Fruit fly (Drosophila melanogaster) whole organism, wandering third instar larva: Measurements from ENCODE around the gene CG33941.

Experiments used
- Abd-B ChIP-seq: fragments of >200 bp; optimal IDR thresholded peaks from 2 replicates; lab custom pipeline; 2017; ENCODE audit warnings: missing biosample characterization, missing genetic modification characterization
- CG32264 ChIP-seq: fragments of 200-800 bp; sonication (Bioruptor generic); optimal IDR thresholded peaks from 2 replicates; lab custom pipeline; 2016; ENCODE audit warnings: missing biosample characterization, missing genetic modification characterization
- CG9705 ChIP-seq: fragments of 200-800 bp; sonication (Bioruptor generic); optimal IDR thresholded peaks from 2 replicates; lab custom pipeline; 2018; ENCODE audit warnings: missing biosample characterization, mild to moderate bottlenecking, missing genetic modification characterization
- CrebA ChIP-seq: fragments of 200-800 bp; sonication (Bioruptor generic); optimal IDR thresholded peaks from 2 replicates; lab custom pipeline; 2016; ENCODE audit warnings: missing biosample characterization, mild to moderate bottlenecking, missing genetic modification characterization, borderline replicate concordance
- Dif ChIP-seq: fragments of 200-275, 200-300 bp; sonication (Bioruptor generic); optimal IDR thresholded peaks from 2 replicates; lab custom pipeline; 2018; ENCODE audit warnings: missing biosample characterization, missing genetic modification characterization; ENCODE audit not compliant: partially characterized antibody
- GATAd ChIP-seq: sonication (Bioruptor generic); optimal IDR thresholded peaks from 2 replicates; lab custom pipeline; 2016; ENCODE audit warnings: missing biosample characterization, missing genetic modification characterization
- HLH106 ChIP-seq: fragments of 200-800 bp; optimal IDR thresholded peaks from 3 replicates; lab custom pipeline; 2019; ENCODE audit warnings: missing biosample characterization, mild to moderate bottlenecking, missing genetic modification characterization, moderate library complexity
- Hnf4 ChIP-seq: fragments of 200-800 bp; sonication (Bioruptor generic); optimal IDR thresholded peaks from 2 replicates; lab custom pipeline; 2016; ENCODE audit warnings: missing biosample characterization, mild to moderate bottlenecking, missing genetic modification characterization
- Hr78 ChIP-seq: fragments of >200 bp; optimal IDR thresholded peaks from 2 replicates; lab custom pipeline; 2017; ENCODE audit warnings: missing biosample characterization, missing genetic modification characterization
- Hr83 ChIP-seq: fragments of 200-300 bp; sonication (Bioruptor generic); optimal IDR thresholded peaks from 2 replicates; lab custom pipeline; 2016; ENCODE audit warnings: missing biosample characterization, mild to moderate bottlenecking, missing genetic modification characterization, moderate library complexity; ENCODE audit not compliant: poor library complexity, severe bottlenecking
- Jra ChIP-seq: sonication (Bioruptor generic); optimal IDR thresholded peaks from 2 replicates; lab custom pipeline; 2016; ENCODE audit warnings: missing biosample characterization, missing genetic modification characterization
- Mio ChIP-seq: sonication (Bioruptor generic); optimal IDR thresholded peaks from 2 replicates; lab custom pipeline; 2016; ENCODE audit warnings: missing biosample characterization, missing genetic modification characterization
- Myc ChIP-seq: fragments of >200 bp; optimal IDR thresholded peaks from 2 replicates; lab custom pipeline; 2017
- N ChIP-seq: fragments of >200 bp; optimal IDR thresholded peaks from 2 replicates; lab custom pipeline; 2018; ENCODE audit warnings: missing biosample characterization, missing external identifiers, missing genetic modification characterization
- OdsH ChIP-seq: fragments of 200-800 bp; sonication (Bioruptor generic); optimal IDR thresholded peaks from 2 replicates; lab custom pipeline; 2016; ENCODE audit warnings: missing biosample characterization, mild to moderate bottlenecking, missing genetic modification characterization
- Rel ChIP-seq, 2 experiments: fragments of 200-800 bp; sonication (Bioruptor generic) in 1 of 2; optimal IDR thresholded peaks; 2 replicates in 1 of 2; 3 replicates in 1 of 2; lab custom pipeline; 2016 to 2019; ENCODE audit warnings: mild to moderate bottlenecking in 2 of 2, missing biosample characterization in 2 of 2, missing genetic modification characterization in 2 of 2, moderate library complexity in 1 of 2
- Sp1 ChIP-seq: fragments of 200-800 bp; sonication (Bioruptor generic); optimal IDR thresholded peaks from 3 replicates; lab custom pipeline; 2019; ENCODE audit warnings: missing biosample characterization, mild to moderate bottlenecking, missing genetic modification characterization, moderate library complexity
- Vsx2 ChIP-seq: fragments of 200-300, 225-300 bp; sonication (Bioruptor generic); optimal IDR thresholded peaks from 2 replicates; lab custom pipeline; 2018; ENCODE audit warnings: missing biosample characterization, missing genetic modification characterization; ENCODE audit not compliant: partially characterized antibody
- brk ChIP-seq: fragments of 200-800 bp; sonication (Bioruptor generic); optimal IDR thresholded peaks from 2 replicates; lab custom pipeline; 2016; ENCODE audit warnings: missing biosample characterization, mild to moderate bottlenecking, missing genetic modification characterization
- dl ChIP-seq, 2 experiments: fragments of 175-275, 200-275 bp in 1 of 2; fragments of 200-275 bp in 1 of 2; sonication (Bioruptor generic); optimal IDR thresholded peaks; lab custom pipeline; 2018; ENCODE audit warnings: mild to moderate bottlenecking in 2 of 2, missing biosample characterization in 2 of 2, missing genetic modification characterization in 2 of 2, moderate library complexity in 2 of 2; ENCODE audit not compliant: partially characterized antibody in 2 of 2, insufficient read depth in 1 of 2
- dmrt93B ChIP-seq: fragments of 200-800 bp; sonication (Bioruptor generic); optimal IDR thresholded peaks from 2 replicates; lab custom pipeline; 2018; ENCODE audit warnings: missing biosample characterization, mild to moderate bottlenecking, missing genetic modification characterization
- dsf ChIP-seq: sonication (Bioruptor generic); optimal IDR thresholded peaks from 2 replicates; lab custom pipeline; 2016; ENCODE audit warnings: missing biosample characterization, missing genetic modification characterization, borderline replicate concordance
- ey ChIP-seq: fragments of 200-800 bp; sonication (Bioruptor generic); optimal IDR thresholded peaks from 2 replicates; lab custom pipeline; 2016; ENCODE audit warnings: missing biosample characterization, missing genetic modification characterization
- foxo ChIP-seq, 2 experiments: fragments of 200-800 bp; sonication (Bioruptor generic); optimal IDR thresholded peaks; 2 replicates in 1 of 2; 3 replicates in 1 of 2; lab custom pipeline; 2016 to 2017; ENCODE audit warnings: missing biosample characterization in 2 of 2, missing genetic modification characterization in 2 of 2
- fru ChIP-seq: fragments of 200-800 bp; sonication (Bioruptor generic); optimal IDR thresholded peaks from 3 replicates; lab custom pipeline; 2016; ENCODE audit warnings: missing biosample characterization, mild to moderate bottlenecking, missing genetic modification characterization
- h ChIP-seq: fragments of 200-800 bp; sonication (Bioruptor generic); optimal IDR thresholded peaks from 3 replicates; lab custom pipeline; 2016; ENCODE audit warnings: missing biosample characterization, mild to moderate bottlenecking, missing genetic modification characterization
- jim ChIP-seq: fragments of 175-275, 200-325 bp; sonication (Bioruptor generic); optimal IDR thresholded peaks from 2 replicates; lab custom pipeline; 2016; ENCODE audit warnings: missing biosample characterization, mild to moderate bottlenecking, missing genetic modification characterization
- lola ChIP-seq: fragments of >200 bp; optimal IDR thresholded peaks from 2 replicates; lab custom pipeline; 2017; ENCODE audit warnings: missing biosample characterization, missing genetic modification characterization
- pan ChIP-seq: fragments of >200 bp; optimal IDR thresholded peaks from 2 replicates; lab custom pipeline; 2017
- psq ChIP-seq: fragments of 200-800 bp; sonication (Bioruptor generic); optimal IDR thresholded peaks from 3 replicates; lab custom pipeline; 2017; ENCODE audit warnings: missing biosample characterization, mild to moderate bottlenecking, missing genetic modification characterization, moderate library complexity
- rgr ChIP-seq: fragments of 200-800 bp; sonication (Bioruptor generic); optimal IDR thresholded peaks from 3 replicates; lab custom pipeline; 2016; ENCODE audit warnings: missing biosample characterization, mild to moderate bottlenecking, missing genetic modification characterization
- sage ChIP-seq: fragments of 200-800 bp; sonication (Bioruptor generic); optimal IDR thresholded peaks from 2 replicates; lab custom pipeline; 2016; ENCODE audit warnings: missing biosample characterization, mild to moderate bottlenecking, missing genetic modification characterization
- sv ChIP-seq: fragments of 200-800 bp; sonication (Bioruptor generic); optimal IDR thresholded peaks from 3 replicates; lab custom pipeline; 2016; ENCODE audit warnings: missing biosample characterization, missing genetic modification characterization
- tai ChIP-seq: sonication (Bioruptor generic); optimal IDR thresholded peaks from 2 replicates; lab custom pipeline; 2016; ENCODE audit warnings: missing biosample characterization, missing genetic modification characterization
- usp ChIP-seq: fragments of >200 bp; optimal IDR thresholded peaks from 2 replicates; lab custom pipeline; 2017; ENCODE audit warnings: missing biosample characterization, missing genetic modification characterization
- woc ChIP-seq: sonication (Bioruptor generic); optimal IDR thresholded peaks from 2 replicates; lab custom pipeline; 2016; ENCODE audit warnings: missing biosample characterization, mild to moderate bottlenecking, missing genetic modification characterization

CG33941 gene

DNA sequence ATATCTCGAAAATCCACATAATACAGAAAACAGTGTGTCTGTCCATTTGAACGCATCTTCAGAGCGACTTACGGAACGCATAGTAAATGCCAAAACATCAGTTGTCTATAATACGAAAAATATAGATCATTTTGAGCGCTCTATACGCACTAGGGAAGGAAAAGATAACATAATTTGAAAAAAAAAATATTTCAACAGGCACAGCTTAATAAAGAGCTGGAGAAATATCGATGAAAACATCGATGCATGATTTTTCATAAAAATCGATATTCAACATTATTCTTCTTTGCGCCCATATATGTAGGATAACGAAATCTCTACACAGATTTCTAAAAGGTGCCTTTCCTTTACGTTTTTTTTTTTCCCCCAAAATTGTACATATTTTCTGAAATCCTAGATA, 14.4 kb downstream of the CG33941 start:
- TF ChIP-seq tai (GFP tag; lab: Kevin White, UChicago) (peak; percentile 1), CG9705 (GFP tag; lab: Kevin White, UChicago) (no peak), dsf (GFP tag; lab: Kevin White, UChicago) (peak; percentile 7), N (GFP tag; lab: Kevin White, UChicago) (no peak)
- TF ChIP-seq, all 38 proteins: peak for 2

DNA sequence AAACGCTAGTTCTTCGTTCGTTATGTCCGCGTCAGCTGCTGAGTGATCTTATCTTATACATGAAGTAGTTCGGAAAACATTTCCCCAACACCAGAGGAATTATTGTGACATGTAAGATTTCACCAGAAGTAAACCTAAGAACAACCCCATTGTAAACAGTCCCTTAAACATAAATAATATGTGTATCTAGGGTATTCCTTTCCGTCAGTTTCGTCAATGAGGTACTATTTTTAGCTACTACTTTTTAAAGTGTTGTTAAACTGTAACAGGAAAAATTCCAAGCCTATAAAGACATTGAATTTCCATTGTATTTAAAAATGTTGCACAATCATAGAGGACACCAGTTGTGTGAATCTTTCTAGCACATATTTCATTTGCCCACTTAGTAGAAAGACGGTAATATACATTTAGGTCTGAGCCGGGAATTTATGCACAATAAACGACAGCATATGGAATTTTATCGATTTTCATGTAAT, 15.4 kb downstream of the CG33941 start:
- TF ChIP-seq CG32264 (GFP tag; lab: Kevin White, UChicago) = no peak
- TF ChIP-seq ey (GFP tag; lab: Kevin White, UChicago) = peak; percentile 19
- TF ChIP-seq Jra (GFP tag; lab: Kevin White, UChicago) = no peak
- peak; percentile 54 for TF ChIP-seq woc
- TF ChIP-seq Hnf4 (GFP tag; lab: Kevin White, UChicago) = no peak

DNA sequence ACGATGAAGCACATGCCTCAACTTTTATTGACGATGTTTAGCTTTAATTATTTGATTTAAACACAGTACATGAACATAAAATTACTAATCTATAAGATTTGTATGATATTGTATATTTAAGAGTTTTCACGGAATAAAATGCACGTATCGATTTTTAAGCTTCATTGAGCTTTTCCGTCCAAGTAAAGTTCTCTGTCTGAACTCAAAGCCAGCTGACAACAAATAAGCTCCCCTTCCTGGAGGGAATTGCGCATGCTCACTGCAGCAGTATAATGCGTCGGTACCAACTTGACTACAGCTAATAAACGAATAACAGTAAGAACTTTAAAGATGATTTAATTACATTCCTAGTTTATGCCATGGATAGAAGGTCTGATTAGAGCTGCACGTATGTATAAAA, 16.3 kb downstream of the CG33941 start:
- TF ChIP-seq dsf (GFP tag; lab: Kevin White, UChicago) = no peak
- no peak for TF ChIP-seq Mio
- TF ChIP-seq fru (GFP tag; lab: Kevin White, UChicago) = no peak
- TF ChIP-seq ey (GFP tag; lab: Kevin White, UChicago) = no peak
- no peak for TF ChIP-seq CG32264 (GFP tag; lab: Kevin White, UChicago)
- TF ChIP-seq Jra (GFP tag; lab: Kevin White, UChicago) = no peak
- no peak for TF ChIP-seq GATAd (GFP tag; lab: Kevin White, UChicago)
- TF ChIP-seq Hr78 (GFP tag; lab: Kevin White, UChicago) = no peak

DNA sequence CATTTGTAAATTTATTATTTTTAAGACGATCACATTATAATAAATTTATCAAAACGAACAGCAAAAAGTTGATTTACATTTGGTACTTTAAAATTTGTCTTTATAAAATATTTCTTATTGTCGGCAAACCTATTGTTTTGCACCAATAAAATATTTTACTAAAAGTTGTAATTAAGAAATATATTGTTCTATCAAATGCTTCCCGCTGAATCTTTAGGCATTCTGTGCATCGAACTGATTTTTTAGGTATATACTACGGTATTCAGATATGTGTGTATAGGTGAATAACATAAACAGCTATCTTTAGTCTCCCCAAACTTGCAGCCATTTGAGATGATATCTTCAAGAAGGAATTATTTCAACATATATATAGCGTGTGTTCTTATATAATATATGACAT, 18.5 kb downstream of the CG33941 start:
- TF ChIP-seq ey (GFP tag; lab: Kevin White, UChicago) (no peak), brk (GFP tag; lab: Kevin White, UChicago) (no peak), Dif (GFP tag; lab: Kevin White, UChicago) (no peak), Sp1 (GFP tag; lab: Kevin White, UChicago) (no peak), CrebA (GFP tag; lab: Kevin White, UChicago) (no peak), Hr78 (GFP tag; lab: Kevin White, UChicago) (no peak), GATAd (GFP tag; lab: Kevin White, UChicago) (no peak), CG32264 (GFP tag; lab: Kevin White, UChicago) (no peak), sv (GFP tag; lab: Kevin White, UChicago) (no peak), CG9705 (GFP tag; lab: Kevin White, UChicago) (no peak), woc (no peak), Jra (GFP tag; lab: Kevin White, UChicago) (no peak), Myc (no peak), dmrt93B (no peak), Abd-B (GFP tag; lab: Kevin White, UChicago) (no peak), jim (GFP tag; lab: Kevin White, UChicago) (no peak), fru (GFP tag; lab: Kevin White, UChicago) (no peak)

DNA sequence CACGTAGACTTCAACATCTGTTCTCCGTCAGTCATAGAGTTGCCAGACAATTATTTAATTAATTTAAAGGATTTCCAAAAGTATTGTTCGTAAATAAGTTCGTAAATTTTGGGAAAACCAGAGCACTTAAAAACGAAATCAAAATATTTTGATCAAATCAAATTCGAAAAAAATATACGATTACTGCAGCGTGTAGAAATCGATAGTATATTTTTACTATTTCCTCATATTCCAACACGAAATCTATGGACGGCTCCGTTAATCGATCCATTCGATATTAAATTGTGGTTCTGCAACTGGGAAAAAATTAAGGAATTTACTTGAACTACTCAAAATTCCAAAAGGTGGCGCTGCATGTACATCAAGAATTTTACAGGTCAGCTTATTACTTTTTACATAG, 19.1 kb downstream of the CG33941 start:
- TF ChIP-seq dmrt93B (peak; percentile 4), N (GFP tag; lab: Kevin White, UChicago) (no peak), Hr83 (GFP tag; lab: Kevin White, UChicago) (no peak), Hr78 (GFP tag; lab: Kevin White, UChicago) (no peak), Dif (GFP tag; lab: Kevin White, UChicago) (no peak), Abd-B (GFP tag; lab: Kevin White, UChicago) (no peak), HLH106 (tag; lab: Kevin White, UChicago) (peak; percentile 36), foxo (GFP tag; optimal IDR thresholded peaks at IDR 0.05; lab: Kevin White, UChicago) (peak in 1 of 2 experiments; percentile 59), GATAd (GFP tag; lab: Kevin White, UChicago) (no peak), woc (peak; percentile 34), dl (GFP tag; optimal IDR thresholded peaks at IDR 0.05; lab: Kevin White, UChicago; ENCODE audit: insufficient read depth in 1 of 2, partially characterized antibody in 2 of 2) (no peak), Myc (peak; percentile 73), rgr (GFP tag; lab: Kevin White, UChicago) (peak; percentile 57), sv (GFP tag; lab: Kevin White, UChicago) (no peak), sage (peak; percentile 5), dsf (GFP tag; lab: Kevin White, UChicago) (peak; percentile 13), lola (GFP tag; lab: Kevin White, UChicago) (no peak), tai (GFP tag; lab: Kevin White, UChicago) (peak; percentile 62), usp (GFP tag; lab: Kevin White, UChicago) (no peak), Vsx2 (GFP tag; lab: Kevin White, UChicago) (no peak), Jra (GFP tag; lab: Kevin White, UChicago) (no peak), CG9705 (GFP tag; lab: Kevin White, UChicago) (no peak), psq (GFP tag; lab: Kevin White, UChicago) (no peak), pan (lab: Kevin White, UChicago) (no peak), Hnf4 (GFP tag; lab: Kevin White, UChicago) (peak; percentile 38), Rel (GFP tag; optimal IDR thresholded peaks at IDR 0.05; lab: Kevin White, UChicago) (no peak), Rel (tag; optimal IDR thresholded peaks at IDR 0.05; lab: Kevin White, UChicago) (no peak), brk (GFP tag; lab: Kevin White, UChicago) (peak; percentile 74), h (peak; percentile 34), OdsH (GFP tag; lab: Kevin White, UChicago) (peak; percentile 10), jim (GFP tag; lab: Kevin White, UChicago) (no peak), ey (GFP tag; lab: Kevin White, UChicago) (peak; percentile 28), CG32264 (GFP tag; lab: Kevin White, UChicago) (peak; percentile 12), Sp1 (GFP tag; lab: Kevin White, UChicago) (peak; percentile 35)
